Worm (Caenorhabditis elegans): Measurements from ENCODE around the gene C24H10.2.

The C24H10.2 gene

DNA sequence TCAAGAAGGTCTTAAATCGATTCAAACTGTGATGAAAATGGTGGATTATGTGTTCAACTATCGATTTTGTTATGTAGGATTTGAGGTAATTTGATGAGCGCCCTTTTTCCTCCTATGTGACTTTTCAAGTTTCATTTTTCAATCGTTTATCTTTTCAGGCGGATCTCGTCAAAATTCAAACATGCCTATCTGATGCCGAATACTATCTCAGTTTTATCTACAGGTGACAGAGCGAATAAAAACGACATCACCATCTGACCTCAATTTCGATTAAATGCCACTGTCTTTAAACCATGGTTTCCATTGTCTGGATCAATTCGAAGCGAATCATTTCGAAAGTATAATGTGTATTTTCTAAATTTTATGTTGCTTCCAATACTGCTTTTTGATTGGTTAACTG is 2.6 kb upstream of the C24H10.2 start:
- TF ChIP-seq nhr-25 (tag; optimal IDR thresholded peaks at IDR 0.05): peak; percentile 38
- no peak for TF ChIP-seq fos-1 (tag; optimal IDR thresholded peaks at IDR 0.05)
- no peak for TF ChIP-seq ceh-16 (tag; optimal IDR thresholded peaks at IDR 0.05)
- no peak for TF ChIP-seq jun-1 (tag; optimal IDR thresholded peaks at IDR 0.05)
- no peak for TF ChIP-seq nhr-28 (tag; optimal IDR thresholded peaks at IDR 0.05)
- no peak for TF ChIP-seq tbx-2 (tag; optimal IDR thresholded peaks at IDR 0.05)
- peak; percentile 93 for TF ChIP-seq elt-1 (tag; optimal IDR thresholded peaks at IDR 0.05)
- peak; percentile 55 for TF ChIP-seq nhr-23 (tag; optimal IDR thresholded peaks at IDR 0.05)

DNA sequence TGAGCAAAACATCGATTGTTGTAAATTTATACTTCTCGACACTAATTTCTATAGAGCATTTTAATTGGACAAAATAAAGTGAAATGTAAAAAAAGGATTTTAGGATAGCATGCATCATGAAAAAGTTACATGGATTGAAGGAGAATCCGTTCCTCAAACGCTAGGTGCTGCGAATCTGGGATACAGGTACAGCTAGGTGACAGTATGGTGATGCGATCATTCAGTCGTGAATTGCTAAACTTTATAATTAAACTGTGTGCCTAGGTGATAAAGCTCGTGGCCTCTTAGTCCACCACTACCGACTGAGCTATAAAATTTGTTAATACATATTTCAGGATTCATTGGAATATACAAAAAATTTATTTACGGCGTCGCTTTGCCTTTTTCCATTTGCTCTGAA is 2.2 kb downstream of the C24H10.2 start:
- TF ChIP-seq egl-5 (tag; optimal IDR thresholded peaks at IDR 0.05): no peak
- TF ChIP-seq ama-1 (optimal IDR thresholded peaks at IDR 0.05): peak; percentile 41

DNA sequence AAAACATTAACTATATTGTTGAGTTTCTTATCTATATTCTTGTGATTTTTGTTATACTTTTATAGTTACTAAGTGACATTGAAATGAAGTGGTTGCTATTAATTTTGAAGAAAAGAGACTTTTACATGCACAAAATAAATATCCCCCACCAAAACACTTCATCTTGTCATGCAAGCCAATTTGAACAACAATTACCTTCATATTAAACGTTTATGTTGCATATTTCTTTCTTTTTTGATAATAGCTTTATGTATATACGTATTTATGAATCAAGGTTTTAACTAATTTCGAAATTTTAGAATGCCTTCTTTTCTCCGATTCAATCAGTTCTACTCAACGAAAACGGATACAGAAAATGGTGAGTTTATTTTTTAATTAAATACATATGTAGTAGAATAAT is 3.4 kb downstream of the C24H10.2 start, which contains the start of gene clc-7:
TSS of gene clc-7 (plus strand) at position 301 of the 400 bp plus-strand sequence.
- TF ChIP-seq nhr-12 (tag; optimal IDR thresholded peaks at IDR 0.05) (no peak), aly-2 (tag; optimal IDR thresholded peaks at IDR 0.05) (no peak), nhr-237 (tag; optimal IDR thresholded peaks at IDR 0.05) (no peak), nhr-23 (tag; optimal IDR thresholded peaks at IDR 0.05) (no peak), skn-1 (tag; optimal IDR thresholded peaks at IDR 0.05) (no peak), ztf-4 (tag; optimal IDR thresholded peaks at IDR 0.05) (no peak), ceh-16 (tag; optimal IDR thresholded peaks at IDR 0.05) (no peak), nhr-43 (tag; optimal IDR thresholded peaks at IDR 0.05; ENCODE audit: poor library complexity, severe bottlenecking) (no peak), pha-4 (tag; optimal IDR thresholded peaks at IDR 0.05) (no peak), lsy-12 (tag; optimal IDR thresholded peaks at IDR 0.05) (no peak), elt-3 (tag; optimal IDR thresholded peaks at IDR 0.05) (no peak), ceh-82 (tag; optimal IDR thresholded peaks at IDR 0.05) (no peak), ztf-11 (tag; optimal IDR thresholded peaks at IDR 0.05) (no peak), egl-27 (tag; optimal IDR thresholded peaks at IDR 0.05) (no peak), ceh-28 (tag; optimal IDR thresholded peaks at IDR 0.05) (no peak)

DNA sequence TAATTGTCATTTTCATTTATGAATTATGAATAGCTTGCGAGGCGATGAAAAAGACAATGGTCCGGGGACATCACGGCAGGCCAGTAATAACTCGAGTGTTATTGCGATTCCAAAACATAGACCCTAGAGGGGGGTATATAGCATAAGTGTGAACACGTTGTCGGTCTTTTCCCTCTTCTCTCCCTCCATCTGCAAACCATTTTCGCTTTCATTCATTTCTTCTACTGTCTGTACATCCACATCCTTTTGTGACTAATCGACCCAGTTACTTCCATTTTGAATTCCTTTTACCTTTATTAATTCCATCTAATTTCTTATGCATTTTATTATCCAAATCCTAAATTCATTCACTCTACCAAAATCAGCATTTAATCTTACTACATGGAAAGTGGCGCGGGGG is 6.6 kb downstream of the C24H10.2 start:
- no peak for TF ChIP-seq egl-27 (tag; optimal IDR thresholded peaks at IDR 0.05)
- no peak for TF ChIP-seq daf-12 (tag; optimal IDR thresholded peaks at IDR 0.05)
- TF ChIP-seq nhr-12 (tag; optimal IDR thresholded peaks at IDR 0.05): no peak
- TF ChIP-seq ceh-16 (tag; optimal IDR thresholded peaks at IDR 0.05): no peak
- no peak for TF ChIP-seq mdl-1 (tag; optimal IDR thresholded peaks at IDR 0.05)
- no peak for TF ChIP-seq aly-2 (tag; optimal IDR thresholded peaks at IDR 0.05)
- no peak for TF ChIP-seq egl-5 (tag; optimal IDR thresholded peaks at IDR 0.05)
- no peak for TF ChIP-seq nfya-1 (tag; optimal IDR thresholded peaks at IDR 0.05; ENCODE audit: insufficient read depth)
- no peak for TF ChIP-seq nhr-67 (tag; optimal IDR thresholded peaks at IDR 0.05)
- no peak for TF ChIP-seq hmg-11 (tag; optimal IDR thresholded peaks at IDR 0.05)
- TF ChIP-seq unc-62 (GFP tag; optimal IDR thresholded peaks at IDR 0.05): no peak
- TF ChIP-seq fkh-2 (tag; optimal IDR thresholded peaks at IDR 0.05): no peak
- no peak for TF ChIP-seq fkh-10 (GFP tag; optimal IDR thresholded peaks at IDR 0.05)
- no peak for TF ChIP-seq skn-1 (tag; optimal IDR thresholded peaks at IDR 0.05)

DNA sequence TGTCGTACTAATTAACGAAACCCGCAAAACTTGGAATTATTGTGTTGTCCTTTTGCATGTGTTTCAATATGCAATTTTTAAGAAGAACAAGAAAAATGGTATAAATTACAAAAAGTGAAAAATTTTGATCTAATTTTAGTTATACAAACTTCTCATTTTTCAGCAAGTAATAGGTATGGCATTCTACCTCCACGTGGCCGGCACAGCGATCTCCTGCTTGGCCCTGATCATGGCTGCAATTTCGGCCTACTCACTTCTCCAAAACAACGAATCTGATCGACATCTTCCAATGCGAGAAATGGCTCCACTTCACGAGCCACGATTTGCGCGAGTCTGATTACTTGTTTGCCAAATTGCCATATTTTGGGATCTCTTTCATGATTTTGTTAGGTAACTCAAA is 9.5 kb downstream of the C24H10.2 start:
- TF ChIP-seq snpc-4 (tag; optimal IDR thresholded peaks at IDR 0.05): no peak
- no peak for TF ChIP-seq skn-1 (tag; optimal IDR thresholded peaks at IDR 0.05)
- TF ChIP-seq fos-1 (tag; optimal IDR thresholded peaks at IDR 0.05): no peak
- TF ChIP-seq ceh-9 (tag; optimal IDR thresholded peaks at IDR 0.05): no peak
- no peak for TF ChIP-seq aly-2 (tag; optimal IDR thresholded peaks at IDR 0.05)
- no peak for TF ChIP-seq unc-39 (tag; optimal IDR thresholded peaks at IDR 0.05)
- TF ChIP-seq nhr-28 (tag; optimal IDR thresholded peaks at IDR 0.05): no peak
- no peak for TF ChIP-seq elt-3 (tag; optimal IDR thresholded peaks at IDR 0.05)
- TF ChIP-seq ama-1 (optimal IDR thresholded peaks at IDR 0.05): no peak
- no peak for TF ChIP-seq egl-27 (tag; optimal IDR thresholded peaks at IDR 0.05)
- no peak for TF ChIP-seq pha-4 (tag; optimal IDR thresholded peaks at IDR 0.05)
- no peak for TF ChIP-seq elt-1 (tag; optimal IDR thresholded peaks at IDR 0.05)

DNA sequence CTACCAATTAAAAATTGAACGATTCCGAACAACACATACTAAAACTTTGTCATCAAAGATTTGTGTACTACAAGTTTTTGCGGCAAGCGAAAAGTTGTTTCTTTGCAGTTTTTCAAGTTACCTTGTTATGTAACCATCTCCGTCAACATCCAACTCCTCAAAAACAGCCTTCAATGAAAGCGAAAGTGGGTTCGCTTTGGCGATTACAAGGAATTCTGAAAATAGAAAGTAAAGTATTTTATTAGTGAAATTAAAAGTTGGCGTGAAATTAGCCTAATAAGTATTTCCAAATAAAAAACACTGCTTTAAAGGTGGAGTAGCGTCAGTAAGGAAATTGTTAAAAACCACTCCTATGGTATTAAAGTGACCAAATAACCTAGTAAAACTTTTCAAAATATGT is 11.1 kb downstream of the C24H10.2 start:
- no peak for TF ChIP-seq sea-2 (GFP tag; optimal IDR thresholded peaks at IDR 0.05)
- peak; percentile 58 for TF ChIP-seq nhr-25 (tag; optimal IDR thresholded peaks at IDR 0.05)
